Worm (Caenorhabditis elegans) whole organism, young adult: Measurements from ENCODE around the gene T19H12.2.

Experiments
- B0019.2 ChIP-seq: fragments of 200-800 bp; sonication (Bioruptor generic); conservative IDR thresholded peaks from 2 replicates; pipeline ENCODE4 v1.3.6; 2022; ENCODE audit warnings: missing genetic modification reagents, missing genetic modification characterization, missing compliant biosample characterization
- B0336.3 ChIP-seq: fragments of 200-800 bp; sonication (Bioruptor generic); IDR thresholded peaks from 2 replicates; pipeline ENCODE4 v1.3.6; 2022; ENCODE audit warnings: missing genetic modification characterization, missing compliant biosample characterization
- C17E4.6 ChIP-seq: fragments of 200-800 bp; sonication (Bioruptor generic); IDR thresholded peaks from 2 replicates; pipeline ENCODE4 v1.3.6; 2022; ENCODE audit warnings: missing genetic modification reagents, missing genetic modification characterization, missing compliant biosample characterization
- F23B12.7 ChIP-seq: sonication (generic microtip); optimal IDR thresholded peaks from 2 replicates; lab custom pipeline; 2017; ENCODE audit warnings: missing genetic modification characterization, mild to moderate bottlenecking, missing compliant biosample characterization, antibody characterized with exemption, moderate library complexity; ENCODE audit not compliant: insufficient read depth
- F37B4.10 ChIP-seq: fragments of 200-800 bp; sonication (Bioruptor generic); IDR thresholded peaks from 2 replicates; pipeline ENCODE4 v1.3.6; 2022; ENCODE audit warnings: missing genetic modification characterization, missing compliant biosample characterization
- F57A8.1 ChIP-seq: fragments of 200-800 bp; sonication (Bioruptor generic); optimal IDR thresholded peaks from 2 replicates; lab custom pipeline; 2018; ENCODE audit warnings: mild to moderate bottlenecking, missing genetic modification characterization, moderate library complexity, missing compliant biosample characterization
- F57C9.4 ChIP-seq: sonication (generic microtip); optimal IDR thresholded peaks from 2 replicates; lab custom pipeline; 2017; ENCODE audit warnings: mild to moderate bottlenecking, missing genetic modification characterization, missing compliant biosample characterization
- K12H6.12 ChIP-seq: fragments of 200-800 bp; sonication (Bioruptor generic); optimal IDR thresholded peaks from 2 replicates; lab custom pipeline; 2018; ENCODE audit warnings: mild to moderate bottlenecking, missing genetic modification characterization, missing compliant biosample characterization
- T07F8.4 ChIP-seq: sonication (generic microtip); optimal IDR thresholded peaks from 2 replicates; lab custom pipeline; 2016; ENCODE audit warnings: mild to moderate bottlenecking, missing genetic modification characterization, moderate library complexity, missing compliant biosample characterization
- Y53G8AR.9 ChIP-seq: fragments of 200-800 bp; sonication (Bioruptor generic); conservative IDR thresholded peaks from 2 replicates; pipeline ENCODE4 v1.3.6; 2022; ENCODE audit warnings: missing genetic modification reagents, missing genetic modification characterization, missing compliant biosample characterization
- akir-1 ChIP-seq: fragments of 200-800 bp; sonication (Bioruptor generic); optimal IDR thresholded peaks from 2 replicates; lab custom pipeline; 2018; ENCODE audit warnings: mild to moderate bottlenecking, missing genetic modification characterization, moderate library complexity, missing compliant biosample characterization
- aptf-3 ChIP-seq: fragments of 200-800 bp; sonication (Bioruptor generic); IDR thresholded peaks from 2 replicates; pipeline ENCODE4 v1.3.6; 2022; ENCODE audit warnings: missing genetic modification characterization, missing compliant biosample characterization
- atf-7 ChIP-seq: sonication (generic microtip); optimal IDR thresholded peaks from 2 replicates; lab custom pipeline; 2017; ENCODE audit warnings: mild to moderate bottlenecking, missing genetic modification characterization, missing compliant biosample characterization
- athp-1 ChIP-seq: sonication (generic microtip); optimal IDR thresholded peaks from 2 replicates; lab custom pipeline; 2017; ENCODE audit warnings: mild to moderate bottlenecking, missing genetic modification characterization, missing compliant biosample characterization
- attf-3 ChIP-seq: fragments of 200-800 bp; sonication (Bioruptor generic); conservative IDR thresholded peaks from 2 replicates; pipeline ENCODE4 v1.3.6; 2022; ENCODE audit warnings: missing genetic modification reagents, missing genetic modification characterization, missing compliant biosample characterization
- attf-6 ChIP-seq: fragments of 200-800 bp; sonication (Bioruptor generic); IDR thresholded peaks from 2 replicates; pipeline ENCODE4 v1.3.6; 2022; ENCODE audit warnings: missing genetic modification reagents, missing genetic modification characterization, missing compliant biosample characterization
- bed-2 ChIP-seq: fragments of 200-800 bp; sonication (Bioruptor generic); IDR thresholded peaks from 2 replicates; pipeline ENCODE4 v1.3.6; 2022; ENCODE audit warnings: missing genetic modification reagents, missing genetic modification characterization, missing compliant biosample characterization
- cebp-2 ChIP-seq: fragments of 200-800 bp; sonication (Bioruptor generic); IDR thresholded peaks from 2 replicates; pipeline ENCODE4 v1.3.6; 2022; ENCODE audit warnings: missing genetic modification characterization, missing compliant biosample characterization
- ceh-100 ChIP-seq: fragments of 200-800 bp; sonication (Bioruptor generic); IDR thresholded peaks from 2 replicates; pipeline ENCODE4 v1.3.6; 2022; ENCODE audit warnings: missing genetic modification reagents, missing genetic modification characterization, missing compliant biosample characterization
- ceh-27 ChIP-seq: fragments of 200-800 bp; sonication (Bioruptor generic); optimal IDR thresholded peaks from 2 replicates; lab custom pipeline; 2018; ENCODE audit warnings: mild to moderate bottlenecking, missing genetic modification characterization, moderate library complexity, missing compliant biosample characterization
- ceh-58 ChIP-seq: fragments of 200-800 bp; sonication (Bioruptor generic); IDR thresholded peaks from 2 replicates; pipeline ENCODE4 v1.3.6; 2022; ENCODE audit warnings: missing genetic modification characterization, missing compliant biosample characterization
- dox-1 ChIP-seq: fragments of 200-800 bp; sonication (Bioruptor generic); IDR thresholded peaks from 2 replicates; pipeline ENCODE4 v1.3.6; 2022; ENCODE audit warnings: missing genetic modification reagents, missing genetic modification characterization, missing compliant biosample characterization
- dpff-1 ChIP-seq: sonication (generic microtip); optimal IDR thresholded peaks from 2 replicates; lab custom pipeline; 2017; ENCODE audit warnings: mild to moderate bottlenecking, missing genetic modification characterization, missing compliant biosample characterization
- dpl-1 ChIP-seq: fragments of 150-350 bp; optimal IDR thresholded peaks from 2 replicates; lab custom pipeline; 2014; ENCODE audit warnings: missing biosample characterization, missing genetic modification reagents, missing genetic modification characterization
- efl-1 ChIP-seq: fragments of 150-350 bp; optimal IDR thresholded peaks from 2 replicates; lab custom pipeline; 2014; ENCODE audit warnings: missing biosample characterization, missing genetic modification reagents, missing genetic modification characterization
- egrh-3 ChIP-seq: fragments of 200-800 bp; sonication (Bioruptor generic); IDR thresholded peaks from 2 replicates; pipeline ENCODE4 v1.3.6; 2022; ENCODE audit warnings: missing genetic modification reagents, missing genetic modification characterization, missing compliant biosample characterization
- him-1 ChIP-seq: sonication (generic microtip); optimal IDR thresholded peaks from 2 replicates; lab custom pipeline; 2016; ENCODE audit warnings: missing genotype, missing genetic modification reagents, missing genetic modification characterization, missing compliant biosample characterization
- hlh-12 ChIP-seq: sonication (generic microtip); optimal IDR thresholded peaks from 2 replicates; lab custom pipeline; 2016; ENCODE audit warnings: missing genetic modification characterization, missing compliant biosample characterization
- hrde-1 ChIP-seq: sonication (generic microtip); optimal IDR thresholded peaks from 2 replicates; lab custom pipeline; 2016; ENCODE audit warnings: missing genetic modification characterization, mild to moderate bottlenecking, missing compliant biosample characterization, moderate library complexity, missing genotype, missing genetic modification reagents, borderline replicate concordance
- lin-26 ChIP-seq: fragments of 200-800 bp; sonication (Bioruptor generic); IDR thresholded peaks from 2 replicates; pipeline ENCODE4 v1.3.6; 2022; ENCODE audit warnings: missing genetic modification reagents, missing genetic modification characterization, missing compliant biosample characterization
- lin-54 ChIP-seq: fragments of 200-800 bp; sonication (Bioruptor generic); optimal IDR thresholded peaks from 2 replicates; lab custom pipeline; 2018; ENCODE audit warnings: mild to moderate bottlenecking, missing genetic modification characterization, missing compliant biosample characterization
- lsy-27 ChIP-seq: sonication (generic microtip); optimal IDR thresholded peaks from 2 replicates; lab custom pipeline; 2017; ENCODE audit warnings: missing genetic modification characterization, mild to moderate bottlenecking, missing compliant biosample characterization, antibody characterized with exemption, missing genotype, borderline replicate concordance; ENCODE audit not compliant: insufficient read depth
- madf-3 ChIP-seq: fragments of 200-800 bp; sonication (Bioruptor generic); IDR thresholded peaks from 2 replicates; pipeline ENCODE4 v1.3.6; 2022; ENCODE audit warnings: missing genetic modification reagents, missing genetic modification characterization, missing compliant biosample characterization
- madf-8 ChIP-seq: fragments of 200-800 bp; sonication (Bioruptor generic); conservative IDR thresholded peaks from 2 replicates; pipeline ENCODE4 v1.3.6; 2022; ENCODE audit warnings: missing genetic modification reagents, missing genetic modification characterization, missing compliant biosample characterization
- mxl-1 ChIP-seq: sonication (generic microtip); optimal IDR thresholded peaks from 2 replicates; lab custom pipeline; 2016; ENCODE audit warnings: missing genetic modification characterization, missing compliant biosample characterization
- nfya-2 ChIP-seq: fragments of 200-800 bp; sonication (Bioruptor generic); IDR thresholded peaks from 2 replicates; pipeline ENCODE4 v1.3.6; 2022; ENCODE audit warnings: missing genetic modification reagents, missing genetic modification characterization, missing compliant biosample characterization
- nhr-80 ChIP-seq: sonication (generic microtip); optimal IDR thresholded peaks from 2 replicates; lab custom pipeline; 2016; ENCODE audit warnings: missing genetic modification characterization, missing compliant biosample characterization
- nhr-90 ChIP-seq: sonication (generic microtip); optimal IDR thresholded peaks from 2 replicates; lab custom pipeline; 2016; ENCODE audit warnings: missing genotype, mild to moderate bottlenecking, missing genetic modification characterization, missing compliant biosample characterization
- pbrm-1 ChIP-seq: fragments of 200-800 bp; sonication (Bioruptor generic); IDR thresholded peaks from 2 replicates; pipeline ENCODE4 v1.3.6; 2022; ENCODE audit warnings: missing genetic modification reagents, missing genetic modification characterization, missing compliant biosample characterization
- rcor-1 ChIP-seq: fragments of 200-800 bp; sonication (Bioruptor generic); IDR thresholded peaks from 2 replicates; pipeline ENCODE4 v1.3.6; 2022; ENCODE audit warnings: missing genetic modification reagents, missing genetic modification characterization, missing compliant biosample characterization
- repo-1 ChIP-seq: sonication (generic microtip); optimal IDR thresholded peaks from 2 replicates; lab custom pipeline; 2017; ENCODE audit warnings: mild to moderate bottlenecking, missing genetic modification characterization, missing compliant biosample characterization
- snpc-3.4 ChIP-seq: sonication (generic microtip); optimal IDR thresholded peaks from 2 replicates; lab custom pipeline; 2017; ENCODE audit warnings: missing genetic modification characterization, mild to moderate bottlenecking, missing compliant biosample characterization, antibody characterized with exemption, moderate library complexity, missing genotype, missing genetic modification reagents
- sptf-2 ChIP-seq: fragments of 200-800 bp; sonication (Bioruptor generic); optimal IDR thresholded peaks from 2 replicates; lab custom pipeline; 2018; ENCODE audit warnings: mild to moderate bottlenecking, missing genetic modification characterization, missing compliant biosample characterization
- tbp1 ChIP-seq: fragments of 200-800 bp; sonication (Bioruptor generic); optimal IDR thresholded peaks from 2 replicates; lab custom pipeline; 2018; ENCODE audit warnings: mild to moderate bottlenecking, missing genetic modification characterization, missing compliant biosample characterization
- tbx-9 ChIP-seq: sonication (generic microtip); optimal IDR thresholded peaks from 2 replicates; lab custom pipeline; 2016; ENCODE audit warnings: borderline replicate concordance, missing genetic modification characterization, inconsistent platforms, missing compliant biosample characterization
- tlf-1 ChIP-seq: fragments of 200-800 bp; sonication (Bioruptor generic); optimal IDR thresholded peaks from 2 replicates; lab custom pipeline; 2018; ENCODE audit warnings: mild to moderate bottlenecking, missing genetic modification characterization, missing compliant biosample characterization
- unc-130 ChIP-seq: sonication (generic microtip); optimal IDR thresholded peaks from 2 replicates; lab custom pipeline; 2016; ENCODE audit warnings: missing genetic modification reagents, missing genetic modification characterization, missing compliant biosample characterization
- zim-3 ChIP-seq: sonication (generic microtip); optimal IDR thresholded peaks from 2 replicates; lab custom pipeline; 2017; ENCODE audit warnings: mild to moderate bottlenecking, missing genetic modification characterization, moderate library complexity, missing compliant biosample characterization
- ztf-6 ChIP-seq: fragments of 200-800 bp; sonication (Bioruptor generic); IDR thresholded peaks from 2 replicates; pipeline ENCODE4 v1.3.6; 2022; ENCODE audit warnings: missing genetic modification reagents, missing genetic modification characterization, missing compliant biosample characterization

T19H12.2 gene

ce11 chrV:4891305-4891704 is 1.1 kb downstream of the T19H12.2 start (continued):
- TF ChIP-seq unc-130 (GFP tag; lab: Kevin White, UChicago) (peak; percentile 6), lin-54 (GFP tag; lab: Kevin White, UChicago) (peak; percentile 25), aptf-3 (peak; percentile 6; the same call in 1 of the 2 replicates), lin-26 (GFP tag; lab: Robert Waterston, UW) (peak; percentile 63; the same call in 1 of the 2 replicates), dox-1 (GFP tag; lab: Robert Waterston, UW) (peak; percentile 23; the same call in 1 of the 2 replicates), bed-2 (no peak), zim-3 (tag; lab: Kevin White, UChicago) (no peak), tbx-9 (no peak), egrh-3 (GFP tag; lab: Robert Waterston, UW) (no peak), C17E4.6 (GFP tag; lab: Robert Waterston, UW) (no peak), mxl-1 (peak; percentile 8), hlh-12 (tag; lab: Kevin White, UChicago) (no peak), dpl-1 (no peak), madf-3 (GFP tag; lab: Robert Waterston, UW) (peak; percentile 81), attf-6 (GFP tag; lab: Robert Waterston, UW) (peak; percentile 70; the same call in 1 of the 2 replicates), tbp1 (GFP tag; lab: Kevin White, UChicago) (peak; percentile 1), Y53G8AR.9 (GFP tag; lab: Robert Waterston, UW) (peak; percentile 83), ceh-27 (no peak), repo-1 (tag; lab: Kevin White, UChicago) (no peak), athp-1 (tag; lab: Kevin White, UChicago) (no peak), akir-1 (GFP tag; lab: Kevin White, UChicago) (no peak), tlf-1 (GFP tag; lab: Kevin White, UChicago) (peak; percentile 53), sptf-2 (GFP tag; lab: Kevin White, UChicago) (no peak), F57A8.1 (no peak), ceh-58 (GFP tag; lab: Robert Waterston, UW) (0 out of 2 replicates have a peak, but pooled peaks have one; percentile 15), F23B12.7 (tag; lab: Kevin White, UChicago) (no peak), hrde-1 (tag; lab: Kevin White, UChicago) (peak; percentile 70), pbrm-1 (peak; percentile 62; the same call in 1 of the 2 replicates), efl-1 (GFP tag; lab: Kevin White, UChicago) (peak; percentile 38), B0019.2 (no peak), ceh-100 (GFP tag; lab: Robert Waterston, UW) (no peak), rcor-1 (GFP tag; lab: Robert Waterston, UW) (peak; percentile 52; the same call in 1 of the 2 replicates), dpff-1 (tag; lab: Kevin White, UChicago) (no peak), nhr-90 (tag; lab: Kevin White, UChicago) (no peak), cebp-2 (0 out of 2 replicates have a peak, but pooled peaks have one; percentile 74), snpc-3.4 (peak; percentile 51), F37B4.10 (no peak), attf-3 (GFP tag; lab: Robert Waterston, UW) (no peak), atf-7 (no peak), F57C9.4 (tag; lab: Kevin White, UChicago) (no peak), ztf-6 (GFP tag; lab: Robert Waterston, UW) (no peak), madf-8 (GFP tag; lab: Robert Waterston, UW) (peak; percentile 53), B0336.3 (GFP tag; lab: Robert Waterston, UW) (peak; percentile 84), nfya-2 (GFP tag; lab: Robert Waterston, UW) (no peak), T07F8.4 (no peak), nhr-80 (tag; lab: Kevin White, UChicago) (no peak), lsy-27 (tag; lab: Kevin White, UChicago) (no peak), K12H6.12 (no peak), him-1 (tag; lab: Kevin White, UChicago) (peak; percentile 9)
